Fruit fly (Drosophila melanogaster) whole organism, embryonic: ENCODE data around the gene UQCR-14L.

ENCODE experiments used
- Aef1 ChIP-seq: fragments of 200-800 bp; sonication (Bioruptor generic); IDR thresholded peaks from 3 replicates; pipeline ENCODE4 v1.3.6; 2022; ENCODE audit warnings: missing biosample characterization, missing genetic modification characterization
- Bdp1 ChIP-seq: fragments of 200-800 bp; sonication (Bioruptor generic); optimal IDR thresholded peaks from 3 replicates; lab custom pipeline; 2016; ENCODE audit warnings: missing biosample characterization, missing genetic modification characterization
- CG10979 ChIP-seq: fragments of 200-800 bp; sonication (Bioruptor generic); optimal IDR thresholded peaks from 2 replicates; lab custom pipeline; 2018; ENCODE audit warnings: missing biosample characterization, mild to moderate bottlenecking, missing genetic modification characterization, moderate library complexity
- CG11093 ChIP-seq: fragments of 200-800 bp; sonication (Bioruptor generic); IDR thresholded peaks from 3 replicates; pipeline ENCODE4 v1.3.6; 2022; ENCODE audit warnings: missing biosample characterization, missing genetic modification characterization
- CG11398 ChIP-seq: fragments of 200-800 bp; sonication (Bioruptor generic); optimal IDR thresholded peaks from 2 replicates; lab custom pipeline; 2016; ENCODE audit warnings: missing biosample characterization, missing genetic modification characterization
- CG11723 ChIP-seq: fragments of 200-800 bp; sonication (Bioruptor generic); optimal IDR thresholded peaks from 2 replicates; lab custom pipeline; 2017; ENCODE audit warnings: missing biosample characterization, mild to moderate bottlenecking, missing genetic modification characterization
- CG12391 ChIP-seq: fragments of 200-800 bp; sonication (Bioruptor generic); optimal IDR thresholded peaks from 3 replicates; lab custom pipeline; 2018; ENCODE audit warnings: missing biosample characterization, mild to moderate bottlenecking, missing genetic modification characterization, moderate library complexity
- CG13424 ChIP-seq: fragments of 200-800 bp; sonication (Bioruptor generic); optimal IDR thresholded peaks from 2 replicates; lab custom pipeline; 2019; ENCODE audit warnings: missing biosample characterization, mild to moderate bottlenecking, missing genetic modification characterization, moderate library complexity
- CG1529 ChIP-seq: fragments of 200-800 bp; sonication (Bioruptor generic); optimal IDR thresholded peaks from 3 replicates; lab custom pipeline; 2018; ENCODE audit warnings: missing biosample characterization, missing genetic modification characterization
- CG1647 ChIP-seq: fragments of 200-800 bp; sonication (Bioruptor generic); optimal IDR thresholded peaks from 3 replicates; lab custom pipeline; 2016; ENCODE audit warnings: missing biosample characterization, missing genetic modification characterization
- CG17328 ChIP-seq: fragments of 200-800 bp; sonication (Bioruptor generic); IDR thresholded peaks from 2 replicates; pipeline ENCODE4 v1.3.6; 2022; ENCODE audit warnings: missing biosample characterization, missing genetic modification characterization
- CG17568 ChIP-seq: fragments of 200-800 bp; sonication (Bioruptor generic); optimal IDR thresholded peaks from 2 replicates; lab custom pipeline; 2018; ENCODE audit warnings: missing biosample characterization, mild to moderate bottlenecking, missing genetic modification characterization, moderate library complexity
- CG17802 ChIP-seq: fragments of 200-800 bp; sonication (Bioruptor generic); optimal IDR thresholded peaks from 2 replicates; lab custom pipeline; 2018; ENCODE audit warnings: missing biosample characterization, mild to moderate bottlenecking, missing genetic modification characterization, moderate library complexity
- CG2116 ChIP-seq: fragments of 200-800 bp; sonication (Bioruptor generic); optimal IDR thresholded peaks from 3 replicates; lab custom pipeline; 2018; ENCODE audit warnings: missing biosample characterization, mild to moderate bottlenecking, missing genetic modification characterization
- CG32767 ChIP-seq: fragments of 200-800 bp; sonication (Bioruptor generic); IDR thresholded peaks from 2 replicates; pipeline ENCODE4 v1.3.6; 2022; ENCODE audit warnings: missing biosample characterization, missing genetic modification characterization
- CG4404 ChIP-seq: fragments of 200-800 bp; sonication (Bioruptor generic); IDR thresholded peaks from 2 replicates; pipeline ENCODE4 v1.3.6; 2022; ENCODE audit warnings: missing biosample characterization, missing genetic modification characterization
- CG6854 ChIP-seq: fragments of 200-800 bp; sonication (Bioruptor generic); optimal IDR thresholded peaks from 3 replicates; lab custom pipeline; 2017; ENCODE audit warnings: missing biosample characterization, mild to moderate bottlenecking, missing genetic modification characterization
- CG8924 ChIP-seq: fragments of 200-800 bp; optimal IDR thresholded peaks from 3 replicates; lab custom pipeline; 2019; ENCODE audit warnings: missing biosample characterization, mild to moderate bottlenecking, missing genetic modification characterization, moderate library complexity
- CTCF ChIP-seq: fragments of 200-800 bp; sonication (Bioruptor generic); optimal IDR thresholded peaks from 2 replicates; lab custom pipeline; 2017; ENCODE audit warnings: missing biosample characterization, mild to moderate bottlenecking, missing genetic modification characterization, moderate library complexity
- CoRest ChIP-seq: fragments of 200-800 bp; sonication (Bioruptor generic); optimal IDR thresholded peaks from 3 replicates; lab custom pipeline; 2018; ENCODE audit warnings: missing biosample characterization, mild to moderate bottlenecking, missing genetic modification characterization, moderate library complexity
- CrebB ChIP-seq: fragments of 200-800 bp; sonication (Bioruptor generic); optimal IDR thresholded peaks from 3 replicates; lab custom pipeline; 2018; ENCODE audit warnings: missing biosample characterization, mild to moderate bottlenecking, missing genetic modification characterization
- Dek ChIP-seq: fragments of 200-800 bp; sonication (Bioruptor generic); optimal IDR thresholded peaks from 3 replicates; lab custom pipeline; 2019; ENCODE audit warnings: missing biosample characterization, mild to moderate bottlenecking, missing genetic modification characterization, moderate library complexity
- Dll ChIP-seq: fragments of 200-800 bp; sonication (Bioruptor generic); IDR thresholded peaks from 4 replicates; pipeline ENCODE4 v1.3.6; 2022; ENCODE audit warnings: missing biosample characterization, missing genetic modification characterization; ENCODE audit not compliant: partially characterized antibody
- ERR ChIP-seq: fragments of 200-800 bp; sonication (Bioruptor generic); optimal IDR thresholded peaks from 2 replicates; lab custom pipeline; 2016; ENCODE audit warnings: missing biosample characterization, missing genetic modification characterization
- Gsc ChIP-seq: fragments of 200-800 bp; sonication (Bioruptor generic); IDR thresholded peaks from 2 replicates; pipeline ENCODE4 v1.3.6; 2022; ENCODE audit warnings: missing biosample characterization, missing genetic modification characterization
- Hr51 ChIP-seq, 2 experiments: fragments of 200-800 bp; sonication (Bioruptor generic); optimal IDR thresholded peaks; 2 replicates in 1 of 2; 3 replicates in 1 of 2; lab custom pipeline; 2016 to 2018; ENCODE audit warnings: missing biosample characterization in 2 of 2, missing genetic modification characterization in 2 of 2, mild to moderate bottlenecking in 1 of 2, moderate library complexity in 1 of 2
- Hsf ChIP-seq: fragments of 200-800 bp; sonication (Bioruptor generic); optimal IDR thresholded peaks from 3 replicates; lab custom pipeline; 2016; ENCODE audit warnings: missing biosample characterization, missing genetic modification characterization
- MESR4 ChIP-seq: fragments of 200-800 bp; sonication (Bioruptor generic); optimal IDR thresholded peaks from 2 replicates; lab custom pipeline; 2018; ENCODE audit warnings: missing biosample characterization, mild to moderate bottlenecking, missing genetic modification characterization, moderate library complexity
- Mes4 ChIP-seq: fragments of 200-800 bp; sonication (Bioruptor generic); optimal IDR thresholded peaks from 2 replicates; lab custom pipeline; 2016; ENCODE audit warnings: missing biosample characterization, missing genetic modification characterization
- Nf-YA ChIP-seq: fragments of 200-800 bp; sonication (Bioruptor generic); IDR thresholded peaks from 2 replicates; pipeline ENCODE4 v1.3.6; 2022; ENCODE audit warnings: missing biosample characterization, missing genetic modification characterization
- Optix ChIP-seq: fragments of 200-800 bp; sonication (Bioruptor generic); IDR thresholded peaks from 3 replicates; pipeline ENCODE4 v1.3.6; 2022; ENCODE audit warnings: missing biosample characterization, missing genetic modification characterization
- Ravus ChIP-seq: fragments of 200-800 bp; sonication (Bioruptor generic); IDR thresholded peaks from 2 replicates; pipeline ENCODE4 v1.3.6; 2022; ENCODE audit warnings: missing biosample characterization, missing genetic modification characterization
- Sry-β ChIP-seq: fragments of 200-800 bp; sonication (Bioruptor generic); optimal IDR thresholded peaks from 2 replicates; lab custom pipeline; 2018; ENCODE audit warnings: missing biosample characterization, mild to moderate bottlenecking, missing genetic modification characterization, moderate library complexity
- Xbp1 ChIP-seq: fragments of 200-800 bp; sonication (Bioruptor generic); optimal IDR thresholded peaks from 3 replicates; lab custom pipeline; 2016; ENCODE audit warnings: missing biosample characterization, mild to moderate bottlenecking, missing genetic modification characterization
- btn ChIP-seq: fragments of 200-800 bp; sonication (Bioruptor generic); optimal IDR thresholded peaks from 2 replicates; lab custom pipeline; 2016; ENCODE audit warnings: missing biosample characterization, missing genetic modification characterization
- cad ChIP-seq: fragments of >200 bp; optimal IDR thresholded peaks from 2 replicates; lab custom pipeline; 2017; ENCODE audit warnings: missing biosample characterization, missing genetic modification characterization
- chm ChIP-seq: fragments of 200-800 bp; sonication (Bioruptor generic); IDR thresholded peaks from 2 replicates; pipeline ENCODE4 v1.3.6; 2022; ENCODE audit warnings: missing biosample characterization, missing genetic modification characterization
- dati ChIP-seq: fragments of 200-800 bp; sonication (Bioruptor generic); IDR thresholded peaks from 2 replicates; pipeline ENCODE4 v1.3.6; 2022; ENCODE audit warnings: missing biosample characterization, missing genetic modification characterization
- en ChIP-seq: fragments of 200-800 bp; sonication (Bioruptor generic); optimal IDR thresholded peaks from 2 replicates; lab custom pipeline; 2016; ENCODE audit warnings: missing biosample characterization, missing genetic modification characterization
- gem ChIP-seq: fragments of 200-800 bp; sonication (Bioruptor generic); optimal IDR thresholded peaks from 2 replicates; lab custom pipeline; 2019; ENCODE audit warnings: missing biosample characterization, mild to moderate bottlenecking, missing genetic modification characterization, moderate library complexity
- gfzf ChIP-seq: fragments of 200-800 bp; sonication (Bioruptor generic); optimal IDR thresholded peaks from 2 replicates; lab custom pipeline; 2016; ENCODE audit warnings: missing biosample characterization, mild to moderate bottlenecking, missing genetic modification characterization, moderate library complexity
- ind ChIP-seq: fragments of 200-800 bp; sonication (Bioruptor generic); optimal IDR thresholded peaks from 3 replicates; lab custom pipeline; 2016; ENCODE audit warnings: missing biosample characterization, missing genetic modification characterization
- pros ChIP-seq: fragments of 200-800 bp; sonication (Bioruptor generic); optimal IDR thresholded peaks from 3 replicates; lab custom pipeline; 2019; ENCODE audit warnings: missing biosample characterization, mild to moderate bottlenecking, missing genetic modification characterization, moderate library complexity
- schlank ChIP-seq: fragments of 200-800 bp; sonication (Bioruptor generic); optimal IDR thresholded peaks from 2 replicates; lab custom pipeline; 2018; ENCODE audit warnings: missing biosample characterization, mild to moderate bottlenecking, missing genetic modification characterization
- tin ChIP-seq: fragments of 200-800 bp; sonication (Bioruptor generic); optimal IDR thresholded peaks from 3 replicates; lab custom pipeline; 2016; ENCODE audit warnings: missing biosample characterization, missing genetic modification characterization
- toy ChIP-seq: fragments of 200-800 bp; sonication (Bioruptor generic); IDR thresholded peaks from 2 replicates; pipeline ENCODE4 v1.3.6; 2022; ENCODE audit warnings: missing biosample characterization, missing genetic modification characterization
- trh ChIP-seq: fragments of 200-800 bp; sonication (Bioruptor generic); optimal IDR thresholded peaks from 2 replicates; lab custom pipeline; 2016; ENCODE audit warnings: missing biosample characterization, missing genetic modification characterization
- tup ChIP-seq: fragments of 200-800 bp; sonication (Bioruptor generic); optimal IDR thresholded peaks from 2 replicates; lab custom pipeline; 2016; ENCODE audit warnings: missing biosample characterization, mild to moderate bottlenecking, missing genetic modification characterization, moderate library complexity
- usp ChIP-seq: fragments of >200 bp; optimal IDR thresholded peaks from 2 replicates; lab custom pipeline; 2017; ENCODE audit warnings: missing biosample characterization, missing genetic modification characterization
- wor ChIP-seq: fragments of 200-800 bp; sonication (Bioruptor generic); IDR thresholded peaks from 2 replicates; pipeline ENCODE4 v1.3.6; 2022; ENCODE audit warnings: missing biosample characterization, missing genetic modification characterization
- zen ChIP-seq: fragments of 200-800 bp; sonication (Bioruptor generic); optimal IDR thresholded peaks from 3 replicates; lab custom pipeline; 2018; ENCODE audit warnings: missing biosample characterization, mild to moderate bottlenecking, missing genetic modification characterization, moderate library complexity

Gene UQCR-14L

DNA sequence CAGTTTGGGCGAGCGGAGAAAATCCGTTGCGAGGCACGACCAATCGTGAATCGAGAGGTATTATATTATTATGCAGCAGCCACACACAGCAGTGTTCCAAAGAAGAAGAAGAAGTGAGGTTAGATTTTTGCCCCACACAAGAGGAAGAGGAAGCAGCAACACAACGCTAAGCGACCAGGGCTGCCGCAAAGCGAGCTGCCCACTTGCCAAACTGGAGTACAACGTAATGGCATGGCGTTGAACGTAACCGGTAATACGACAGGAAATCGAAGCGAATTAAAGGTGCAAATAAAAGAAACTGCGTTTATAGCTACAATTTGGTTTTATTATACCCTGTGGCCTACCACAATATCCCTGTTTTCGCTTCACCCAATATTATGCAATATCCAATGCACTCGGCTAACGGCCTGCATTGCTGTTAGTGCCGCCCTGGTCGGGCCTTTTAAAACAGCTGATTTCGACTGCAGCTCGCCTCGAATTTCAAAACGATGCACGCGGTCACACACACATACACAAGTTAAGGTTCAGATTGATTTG lies 41.7 kb downstream of the UQCR-14L start (continued):
- peak; percentile 26 for TF ChIP-seq ERR (GFP tag; lab: Kevin White, UChicago)
- TF ChIP-seq toy (GFP tag; lab: Robert Waterston, UW): peak; percentile 39; the same call in 1 of the 2 replicates
- peak; percentile 78 for TF ChIP-seq CG12391
- peak; percentile 78 for TF ChIP-seq gem (tag; lab: Kevin White, UChicago)
- TF ChIP-seq tin (GFP tag; lab: Kevin White, UChicago): peak; percentile 68
- TF ChIP-seq gfzf (GFP tag; lab: Kevin White, UChicago): peak; percentile 35
- TF ChIP-seq CG2116 (GFP tag; lab: Kevin White, UChicago): peak; percentile 74
- TF ChIP-seq pros (GFP tag; lab: Kevin White, UChicago): peak; percentile 15
- TF ChIP-seq usp (GFP tag; lab: Kevin White, UChicago): no peak
- peak; percentile 59 for TF ChIP-seq tup
- peak; percentile 64 for TF ChIP-seq CG1529
- TF ChIP-seq CoRest (tag; lab: Kevin White, UChicago): peak; percentile 72
- TF ChIP-seq CrebB (tag; lab: Kevin White, UChicago): peak; percentile 70
- TF ChIP-seq ind: peak; percentile 75
- peak; percentile 70 for TF ChIP-seq schlank (tag; lab: Kevin White, UChicago)
- TF ChIP-seq CG10979 (tag; lab: Kevin White, UChicago): peak; percentile 72
- TF ChIP-seq CG11723 (GFP tag; lab: Kevin White, UChicago): peak; percentile 65
- peak; percentile 65 for TF ChIP-seq Bdp1 (GFP tag; lab: Kevin White, UChicago)
- peak; percentile 61 for TF ChIP-seq CG1647 (GFP tag; lab: Kevin White, UChicago)
- TF ChIP-seq Hsf (GFP tag; lab: Kevin White, UChicago): peak; percentile 73
- TF ChIP-seq Sry-β (GFP tag; lab: Kevin White, UChicago): no peak
- no peak for TF ChIP-seq wor (GFP tag; lab: Robert Waterston, UW)
- TF ChIP-seq CG4404 (GFP tag; lab: Robert Waterston, UW): peak; percentile 78
- TF ChIP-seq Gsc (GFP tag; lab: Robert Waterston, UW): no peak
- no peak for TF ChIP-seq Ravus (GFP tag; lab: Robert Waterston, UW)
- TF ChIP-seq CG11398 (GFP tag; lab: Kevin White, UChicago): peak; percentile 69
- TF ChIP-seq CG17568: peak; percentile 64
- peak; percentile 61; the same call in 1 of the 2 replicates for TF ChIP-seq CG17328
- TF ChIP-seq Aef1 (GFP tag; lab: Robert Waterston, UW): peak; percentile 45; the same call in 2 of the 3 replicates
- peak; percentile 54 for TF ChIP-seq btn (GFP tag; lab: Kevin White, UChicago)
- TF ChIP-seq cad (GFP tag; lab: Kevin White, UChicago): no peak
- peak; percentile 66; the same call in 2 of the 3 replicates for TF ChIP-seq Optix
- peak; percentile 65 for TF ChIP-seq zen (tag; lab: Kevin White, UChicago)
- TF ChIP-seq CG17802 (tag; lab: Kevin White, UChicago): no peak
- TF ChIP-seq Dek (tag; lab: Kevin White, UChicago): peak; percentile 70
- TF ChIP-seq Nf-YA (GFP tag; lab: Robert Waterston, UW): no peak
- TF ChIP-seq Dll: no peak
- peak; percentile 78 for TF ChIP-seq en (GFP tag; lab: Kevin White, UChicago)
- peak; percentile 42 to 59 for TF ChIP-seq Hr51 (GFP tag; optimal IDR thresholded peaks at IDR 0.05; lab: Kevin White, UChicago)
- TF ChIP-seq MESR4 (GFP tag; lab: Kevin White, UChicago): peak; percentile 55
- no peak for TF ChIP-seq CG6854
- peak; percentile 81 for TF ChIP-seq Mes4
- peak; percentile 69 for TF ChIP-seq Xbp1
- peak; percentile 78 for TF ChIP-seq CG13424 (tag; lab: Kevin White, UChicago)
- TF ChIP-seq CG11093 (GFP tag; lab: Robert Waterston, UW): 0 out of 3 replicates have a peak, but pooled peaks have one; percentile 34
- TF ChIP-seq CG32767 (GFP tag; lab: Robert Waterston, UW): peak; percentile 44; the same call in 1 of the 2 replicates
- TF ChIP-seq CTCF (GFP tag; lab: Kevin White, UChicago): peak; percentile 6
- peak; percentile 62 for TF ChIP-seq CG8924 (tag; lab: Kevin White, UChicago)
- TF ChIP-seq chm (GFP tag; lab: Robert Waterston, UW): peak; percentile 78
- 0 out of 2 replicates have a peak, but pooled peaks have one; percentile 16 for TF ChIP-seq dati (GFP tag; lab: Robert Waterston, UW)
- TF ChIP-seq trh (GFP tag; lab: Kevin White, UChicago): no peak
